Comparison of ENCODE assay signal across 5 fruit fly cellular contexts in genomic region chr3R:19877427-19878076, dm6.
TF ChIP-seq lines count a peak whose summit lies in the region.

TSS of gene CG17186 (minus strand) at chr3R:19877514.
TSS of gene Arc42 (plus strand) at chr3R:19877737.

- no peak for TF ChIP-seq CTCF in whole organism, embryonic (GFP tag; optimal IDR thresholded peaks at IDR 0.05; lab: Kevin White, UChicago)

TF ChIP-seq in whole organism, adult, 20 proteins besides CTCF, POLR2A, EP300 and RAD21:
- TF ChIP-seq bab1 (GFP tag; optimal IDR thresholded peaks at IDR 0.05; lab: Kevin White, UChicago) = peak; percentile 62
- peak; percentile 29 for TF ChIP-seq CG1620 (GFP tag; optimal IDR thresholded peaks at IDR 0.05; lab: Kevin White, UChicago)
- no peak for TF ChIP-seq cnc (optimal IDR thresholded peaks at IDR 0.05; lab: Kevin White, UChicago)
- TF ChIP-seq CG11617 (GFP tag; optimal IDR thresholded peaks at IDR 0.05; lab: Kevin White, UChicago) = peak; percentile 28
- peak; percentile 33 for TF ChIP-seq CG14711 (tag; optimal IDR thresholded peaks at IDR 0.05; lab: Kevin White, UChicago)
- TF ChIP-seq CG7045 (GFP tag; optimal IDR thresholded peaks at IDR 0.05; lab: Kevin White, UChicago) = no peak
- no peak for TF ChIP-seq toe (GFP tag; optimal IDR thresholded peaks at IDR 0.05; lab: Kevin White, UChicago)
- TF ChIP-seq Mnt (GFP tag; optimal IDR thresholded peaks at IDR 0.05; lab: Kevin White, UChicago) = peak; percentile 63
- peak; percentile 6 for TF ChIP-seq pad (GFP tag; optimal IDR thresholded peaks at IDR 0.05; lab: Kevin White, UChicago)
- TF ChIP-seq Crg-1 (GFP tag; optimal IDR thresholded peaks at IDR 0.05; lab: Kevin White, UChicago) = peak; percentile 20
- TF ChIP-seq CG12768 (GFP tag; optimal IDR thresholded peaks at IDR 0.05; lab: Kevin White, UChicago) = peak; percentile 66
- TF ChIP-seq CG5204 (GFP tag; optimal IDR thresholded peaks at IDR 0.05; lab: Kevin White, UChicago) = no peak
- TF ChIP-seq ovo (GFP tag; optimal IDR thresholded peaks at IDR 0.05; lab: Kevin White, UChicago) = no peak

TF ChIP-seq in whole organism, embryonic, 481 proteins besides CTCF, POLR2A, EP300 and RAD21 (continues in another document):
- TF ChIP-seq CG7556 (GFP tag; optimal IDR thresholded peaks at IDR 0.05; lab: Kevin White, UChicago) = no peak
- no peak for TF ChIP-seq CG11093 (GFP tag; IDR thresholded peaks at IDR 0.05; lab: Robert Waterston, UW)
- no peak for TF ChIP-seq abd-A (tag; optimal IDR thresholded peaks at IDR 0.05; lab: Kevin White, UChicago)
- no peak for TF ChIP-seq vvl (GFP tag; IDR thresholded peaks at IDR 0.05; lab: Robert Waterston, UW)
- TF ChIP-seq CrebB (tag; optimal IDR thresholded peaks at IDR 0.05; lab: Kevin White, UChicago) = no peak
- TF ChIP-seq eve (GFP tag; optimal IDR thresholded peaks at IDR 0.05; lab: Kevin White, UChicago) = no peak
- no peak for TF ChIP-seq Dfd (GFP tag; optimal IDR thresholded peaks at IDR 0.05; lab: Kevin White, UChicago)
- no peak for TF ChIP-seq CG15269 (tag; optimal IDR thresholded peaks at IDR 0.05; lab: Kevin White, UChicago)
- peak; percentile 44 for TF ChIP-seq BEAF-32 (GFP tag; optimal IDR thresholded peaks at IDR 0.05; lab: Kevin White, UChicago)
- TF ChIP-seq CG16863 (GFP tag; optimal IDR thresholded peaks at IDR 0.05; lab: Kevin White, UChicago) = no peak
- no peak for TF ChIP-seq Dref (GFP tag; IDR thresholded peaks at IDR 0.05; lab: Robert Waterston, UW)
- TF ChIP-seq CG8089 (GFP tag; optimal IDR thresholded peaks at IDR 0.05; lab: Kevin White, UChicago) = no peak
- TF ChIP-seq Dbx (GFP tag; IDR thresholded peaks at IDR 0.05; lab: Robert Waterston, UW) = no peak
- no peak for TF ChIP-seq CG34376 (GFP tag; optimal IDR thresholded peaks at IDR 0.05; lab: Kevin White, UChicago)
- TF ChIP-seq esg (GFP tag; conservative IDR thresholded peaks at IDR 0.05; lab: Robert Waterston, UW) = no peak
- peak in 1 of 2 experiments; percentile 1 for TF ChIP-seq Hr51 (GFP tag; optimal IDR thresholded peaks at IDR 0.05; lab: Kevin White, UChicago)
- TF ChIP-seq CG12155 (GFP tag; optimal IDR thresholded peaks at IDR 0.05; lab: Kevin White, UChicago) = peak; percentile 6
- peak; percentile 88 for TF ChIP-seq CG15514 (GFP tag; optimal IDR thresholded peaks at IDR 0.05; lab: Kevin White, UChicago)
- no peak for TF ChIP-seq CG17385 (GFP tag; optimal IDR thresholded peaks at IDR 0.05; lab: Kevin White, UChicago)
- no peak for TF ChIP-seq ATbp (GFP tag; optimal IDR thresholded peaks at IDR 0.05; lab: Kevin White, UChicago)
- no peak for TF ChIP-seq NK7.1 (GFP tag; optimal IDR thresholded peaks at IDR 0.05; lab: Kevin White, UChicago)

TF ChIP-seq in whole organism, prepupa, 60 proteins besides CTCF, POLR2A, EP300 and RAD21 (continues in another document):
- TF ChIP-seq CG3032 (tag; optimal IDR thresholded peaks at IDR 0.05; lab: Kevin White, UChicago) (no peak), Sox14 (GFP tag; optimal IDR thresholded peaks at IDR 0.05; lab: Kevin White, UChicago) (peak; percentile 28), CG8632 (GFP tag; optimal IDR thresholded peaks at IDR 0.05; lab: Kevin White, UChicago) (no peak), CG32006 (GFP tag; optimal IDR thresholded peaks at IDR 0.05; lab: Kevin White, UChicago) (no peak), eg (GFP tag; IDR thresholded peaks at IDR 0.05; lab: Robert Waterston, UW) (peak; percentile 41; the same call in 1 of the 3 replicates), CG6276 (GFP tag; optimal IDR thresholded peaks at IDR 0.05; lab: Kevin White, UChicago) (peak; percentile 78), OdsH (GFP tag; optimal IDR thresholded peaks at IDR 0.05; lab: Kevin White, UChicago) (peak; percentile 41), CG6854 (GFP tag; optimal IDR thresholded peaks at IDR 0.05; lab: Kevin White, UChicago) (peak; percentile 47), CG16779 (tag; optimal IDR thresholded peaks at IDR 0.05; lab: Kevin White, UChicago) (peak; percentile 62), Ets21C (GFP tag; optimal IDR thresholded peaks at IDR 0.05; lab: Kevin White, UChicago) (no peak), Smox (GFP tag; optimal IDR thresholded peaks at IDR 0.05; lab: Kevin White, UChicago) (peak; percentile 33), fd85E (GFP tag; optimal IDR thresholded peaks at IDR 0.05; lab: Kevin White, UChicago) (no peak), CG10631 (GFP tag; optimal IDR thresholded peaks at IDR 0.05; lab: Kevin White, UChicago) (no peak), acj6 (GFP tag; optimal IDR thresholded peaks at IDR 0.05; lab: Kevin White, UChicago) (peak; percentile 19), CG3919 (GFP tag; optimal IDR thresholded peaks at IDR 0.05; lab: Kevin White, UChicago) (peak; percentile 17), CG4318 (GFP tag; optimal IDR thresholded peaks at IDR 0.05; lab: Kevin White, UChicago) (no peak), CG34406 (GFP tag; optimal IDR thresholded peaks at IDR 0.05; lab: Kevin White, UChicago) (no peak), topi (GFP tag; optimal IDR thresholded peaks at IDR 0.05; lab: Kevin White, UChicago) (peak; percentile 21), CG11762 (GFP tag; optimal IDR thresholded peaks at IDR 0.05; lab: Kevin White, UChicago; ENCODE audit: insufficient read depth) (no peak), fkh (GFP tag; optimal IDR thresholded peaks at IDR 0.05; lab: Kevin White, UChicago) (peak; percentile 43), net (GFP tag; optimal IDR thresholded peaks at IDR 0.05; lab: Kevin White, UChicago) (peak; percentile 3)

TF ChIP-seq in whole organism, pupa, 21 proteins besides CTCF, POLR2A, EP300 and RAD21:
- TF ChIP-seq gl (tag; optimal IDR thresholded peaks at IDR 0.05; lab: Kevin White, UChicago) = peak; percentile 85
- TF ChIP-seq fd96Ca (GFP tag; IDR thresholded peaks at IDR 0.05; lab: Robert Waterston, UW) = no peak
- peak; percentile 34 for TF ChIP-seq CG8159 (tag; optimal IDR thresholded peaks at IDR 0.05; lab: Kevin White, UChicago)
- TF ChIP-seq CG4496 (GFP tag; IDR thresholded peaks at IDR 0.05; lab: Robert Waterston, UW) = peak; percentile 55; the same call in 2 of the 3 replicates
- no peak; the same call in 1 of the 2 replicates for TF ChIP-seq Ets98B (GFP tag; IDR thresholded peaks at IDR 0.05; lab: Robert Waterston, UW)
- no peak for TF ChIP-seq D1 (tag; optimal IDR thresholded peaks at IDR 0.05; lab: Kevin White, UChicago)
- no peak for TF ChIP-seq CG14655 (GFP tag; optimal IDR thresholded peaks at IDR 0.05; lab: Kevin White, UChicago)
- TF ChIP-seq CG15710 (tag; optimal IDR thresholded peaks at IDR 0.05; lab: Kevin White, UChicago) = peak; percentile 1
- no peak for TF ChIP-seq CG9948 (tag; optimal IDR thresholded peaks at IDR 0.05; lab: Kevin White, UChicago)
- TF ChIP-seq CG34367 (tag; optimal IDR thresholded peaks at IDR 0.05; lab: Kevin White, UChicago) = peak; percentile 29
- no peak for TF ChIP-seq rn (GFP tag; IDR thresholded peaks at IDR 0.05; lab: Robert Waterston, UW)
- peak; percentile 38 for TF ChIP-seq Pif1A (GFP tag; optimal IDR thresholded peaks at IDR 0.05; lab: Kevin White, UChicago)
- TF ChIP-seq CG8301 (tag; optimal IDR thresholded peaks at IDR 0.05; lab: Kevin White, UChicago) = peak; percentile 34
- TF ChIP-seq CG12605 (GFP tag; IDR thresholded peaks at IDR 0.05; lab: Robert Waterston, UW) = peak; percentile 66
- TF ChIP-seq Snoo (tag; optimal IDR thresholded peaks at IDR 0.05; lab: Kevin White, UChicago) = no peak
- no peak for TF ChIP-seq CG10348 (GFP tag; IDR thresholded peaks at IDR 0.05; lab: Robert Waterston, UW)
- peak; percentile 36 for TF ChIP-seq Pif1B (GFP tag; optimal IDR thresholded peaks at IDR 0.05; lab: Kevin White, UChicago)
- peak; percentile 51 for TF ChIP-seq CG13204 (GFP tag; optimal IDR thresholded peaks at IDR 0.05; lab: Kevin White, UChicago)
- no peak for TF ChIP-seq EcR (GFP tag; optimal IDR thresholded peaks at IDR 0.05; lab: Kevin White, UChicago)
- 0 out of 2 replicates have a peak, but pooled peaks have one; percentile 16 for TF ChIP-seq CG32121 (GFP tag; IDR thresholded peaks at IDR 0.05; lab: Robert Waterston, UW)
- TF ChIP-seq CG17806 (tag; optimal IDR thresholded peaks at IDR 0.05; lab: Kevin White, UChicago) = peak; percentile 2

TF ChIP-seq in whole organism, wandering third instar larva, 38 proteins besides CTCF, POLR2A, EP300 and RAD21 (continues in another document):
- TF ChIP-seq Vsx2 (GFP tag; optimal IDR thresholded peaks at IDR 0.05; lab: Kevin White, UChicago; ENCODE audit: partially characterized antibody) = no peak
- TF ChIP-seq Jra (GFP tag; optimal IDR thresholded peaks at IDR 0.05; lab: Kevin White, UChicago) = peak; percentile 62
- no peak for TF ChIP-seq Myc (optimal IDR thresholded peaks at IDR 0.05; lab: Kevin White, UChicago)
- TF ChIP-seq Dif (GFP tag; optimal IDR thresholded peaks at IDR 0.05; lab: Kevin White, UChicago; ENCODE audit: partially characterized antibody) = no peak
- no peak for TF ChIP-seq CG9705 (GFP tag; optimal IDR thresholded peaks at IDR 0.05; lab: Kevin White, UChicago)
- TF ChIP-seq HLH106 (tag; optimal IDR thresholded peaks at IDR 0.05; lab: Kevin White, UChicago) = peak; percentile 24
- TF ChIP-seq tai (GFP tag; optimal IDR thresholded peaks at IDR 0.05; lab: Kevin White, UChicago) = no peak
- TF ChIP-seq Hnf4 (GFP tag; optimal IDR thresholded peaks at IDR 0.05; lab: Kevin White, UChicago) = peak; percentile 78
- peak in 1 of 2 experiments; percentile 46 for TF ChIP-seq foxo (GFP tag; optimal IDR thresholded peaks at IDR 0.05; lab: Kevin White, UChicago)
- no peak for TF ChIP-seq dsf (GFP tag; optimal IDR thresholded peaks at IDR 0.05; lab: Kevin White, UChicago; ENCODE audit: borderline replicate concordance)
- TF ChIP-seq brk (GFP tag; optimal IDR thresholded peaks at IDR 0.05; lab: Kevin White, UChicago) = no peak
- TF ChIP-seq OdsH (GFP tag; optimal IDR thresholded peaks at IDR 0.05; lab: Kevin White, UChicago) = no peak
- TF ChIP-seq woc (GFP tag; optimal IDR thresholded peaks at IDR 0.05; lab: Kevin White, UChicago) = no peak
- no peak for TF ChIP-seq Hr83 (GFP tag; optimal IDR thresholded peaks at IDR 0.05; lab: Kevin White, UChicago; ENCODE audit: poor library complexity, severe bottlenecking)
- peak; percentile 1 for TF ChIP-seq Sp1 (GFP tag; optimal IDR thresholded peaks at IDR 0.05; lab: Kevin White, UChicago)
- TF ChIP-seq dmrt93B (GFP tag; optimal IDR thresholded peaks at IDR 0.05; lab: Kevin White, UChicago) = no peak
- TF ChIP-seq br (GFP tag; optimal IDR thresholded peaks at IDR 0.05; lab: Kevin White, UChicago) = no peak
- no peak for TF ChIP-seq ey (GFP tag; optimal IDR thresholded peaks at IDR 0.05; lab: Kevin White, UChicago)
- TF ChIP-seq fru (GFP tag; optimal IDR thresholded peaks at IDR 0.05; lab: Kevin White, UChicago) = peak; percentile 32
- TF ChIP-seq psq (GFP tag; optimal IDR thresholded peaks at IDR 0.05; lab: Kevin White, UChicago) = no peak
- no peak for TF ChIP-seq Rel (GFP tag; optimal IDR thresholded peaks at IDR 0.05; lab: Kevin White, UChicago)
- peak; percentile 72 for TF ChIP-seq Rel (tag; optimal IDR thresholded peaks at IDR 0.05; lab: Kevin White, UChicago)
- peak; percentile 51 for TF ChIP-seq h (GFP tag; optimal IDR thresholded peaks at IDR 0.05; lab: Kevin White, UChicago)
- no peak for TF ChIP-seq usp (GFP tag; optimal IDR thresholded peaks at IDR 0.05; lab: Kevin White, UChicago)
- TF ChIP-seq Hr78 (GFP tag; optimal IDR thresholded peaks at IDR 0.05; lab: Kevin White, UChicago) = no peak
- TF ChIP-seq GATAd (GFP tag; optimal IDR thresholded peaks at IDR 0.05; lab: Kevin White, UChicago) = no peak
